Fruit fly (Drosophila melanogaster) whole organism, adult: ENCODE results near the gene GlnRS.

ENCODE experiments used
- CG11617 ChIP-seq: fragments of 200-800 bp; sonication (Bioruptor generic); optimal IDR thresholded peaks from 2 replicates; lab custom pipeline; 2017; ENCODE audit warnings: mild to moderate bottlenecking, missing biosample characterization, missing genetic modification reagents, missing genetic modification characterization
- CG12768 ChIP-seq: fragments of 200-800 bp; sonication (Bioruptor generic); optimal IDR thresholded peaks from 2 replicates; lab custom pipeline; 2017; ENCODE audit warnings: missing biosample characterization, missing genetic modification characterization, mild to moderate bottlenecking, moderate library complexity, missing genetic modification reagents
- CG14711 ChIP-seq: fragments of 200-800 bp; sonication (Bioruptor generic); optimal IDR thresholded peaks from 2 replicates; lab custom pipeline; 2018; ENCODE audit warnings: missing biosample characterization, mild to moderate bottlenecking, missing genetic modification characterization, moderate library complexity
- CG1620 ChIP-seq: fragments of 200-800 bp; sonication (Bioruptor generic); optimal IDR thresholded peaks from 2 replicates; lab custom pipeline; 2016; ENCODE audit warnings: missing biosample characterization, missing genetic modification characterization
- CG33017 ChIP-seq: fragments of 200-800 bp; sonication (Bioruptor generic); optimal IDR thresholded peaks from 2 replicates; lab custom pipeline; 2018; ENCODE audit warnings: missing biosample characterization, mild to moderate bottlenecking, missing genetic modification characterization, moderate library complexity
- CG5204 ChIP-seq: fragments of 200-800 bp; sonication (Bioruptor generic); optimal IDR thresholded peaks from 2 replicates; lab custom pipeline; 2016; ENCODE audit warnings: missing biosample characterization, missing genetic modification characterization
- CG7045 ChIP-seq: fragments of 200-800 bp; sonication (Bioruptor generic); optimal IDR thresholded peaks from 2 replicates; lab custom pipeline; 2017; ENCODE audit warnings: missing biosample characterization, mild to moderate bottlenecking, missing genetic modification characterization
- CG7101 ChIP-seq: fragments of 200-800 bp; sonication (Bioruptor generic); optimal IDR thresholded peaks from 2 replicates; lab custom pipeline; 2018; ENCODE audit warnings: missing biosample characterization, mild to moderate bottlenecking, missing genetic modification characterization, moderate library complexity
- Clk ChIP-seq: fragments of 200-800 bp; sonication (Bioruptor generic); optimal IDR thresholded peaks from 2 replicates; lab custom pipeline; 2017; ENCODE audit warnings: missing biosample characterization, missing genetic modification characterization
- Crg-1 ChIP-seq: fragments of 200-800 bp; sonication (Bioruptor generic); optimal IDR thresholded peaks from 2 replicates; lab custom pipeline; 2016; ENCODE audit warnings: missing biosample characterization, missing genetic modification characterization
- Hr96 ChIP-seq: fragments of 200-800 bp; sonication (Bioruptor generic); optimal IDR thresholded peaks from 2 replicates; lab custom pipeline; 2016; ENCODE audit warnings: missing biosample characterization, missing genetic modification characterization
- Mnt ChIP-seq: fragments of 200-800 bp; sonication (Bioruptor generic); optimal IDR thresholded peaks from 2 replicates; lab custom pipeline; 2016; ENCODE audit warnings: missing biosample characterization, mild to moderate bottlenecking, missing genetic modification characterization
- bab1 ChIP-seq: fragments of 200-800 bp; sonication (Bioruptor generic); optimal IDR thresholded peaks from 3 replicates; lab custom pipeline; 2019; ENCODE audit warnings: missing biosample characterization, mild to moderate bottlenecking, missing genetic modification characterization, moderate library complexity
- cic ChIP-seq: fragments of 200-800 bp; sonication (Bioruptor generic); optimal IDR thresholded peaks from 2 replicates; lab custom pipeline; 2017; ENCODE audit warnings: missing biosample characterization, mild to moderate bottlenecking, missing genetic modification characterization, moderate library complexity
- cnc ChIP-seq, 2 experiments: fragments of >200 bp; optimal IDR thresholded peaks; 2 replicates each; lab custom pipeline; 2017
- kay ChIP-seq: fragments of 200-800 bp; sonication (Bioruptor generic); peaks from one replicate; lab custom pipeline; 2016; ENCODE audit warnings: missing biosample characterization, missing genetic modification characterization, borderline replicate concordance
- ovo ChIP-seq: fragments of 200-800 bp; sonication (Bioruptor generic); optimal IDR thresholded peaks from 2 replicates; lab custom pipeline; 2016; ENCODE audit warnings: missing biosample characterization, missing genetic modification characterization
- pad ChIP-seq: fragments of 200-800 bp; sonication (Bioruptor generic); optimal IDR thresholded peaks from 3 replicates; lab custom pipeline; 2017; ENCODE audit warnings: missing biosample characterization, missing genetic modification characterization, mild to moderate bottlenecking, moderate library complexity, missing genetic modification reagents
- tj ChIP-seq: fragments of 200-800 bp; sonication (Bioruptor generic); optimal IDR thresholded peaks from 3 replicates; lab custom pipeline; 2017; ENCODE audit warnings: missing biosample characterization, mild to moderate bottlenecking, missing genetic modification characterization, moderate library complexity
- toe ChIP-seq: fragments of 200-800 bp; sonication (Bioruptor generic); optimal IDR thresholded peaks from 2 replicates; lab custom pipeline; 2016; ENCODE audit warnings: missing biosample characterization, missing genetic modification characterization

Gene GlnRS

dm6 chr3R:25236121-25236520, 29.4 kb downstream of the GlnRS start:
- TF ChIP-seq Crg-1 (no peak), toe (GFP tag; lab: Kevin White, UChicago) (no peak), cic (GFP tag; lab: Kevin White, UChicago) (no peak)

- TF ChIP-seq CG7101 (tag; lab: Kevin White, UChicago) = no peak
- no peak for TF ChIP-seq toe (GFP tag; lab: Kevin White, UChicago)
- TF ChIP-seq cnc (optimal IDR thresholded peaks at IDR 0.05; lab: Kevin White, UChicago) = no peak
- TF ChIP-seq ovo (GFP tag; lab: Kevin White, UChicago) = no peak
- TF ChIP-seq CG7045 (GFP tag; lab: Kevin White, UChicago) = no peak
These were observed 30.2 kb downstream of the GlnRS start, which contains the start of gene Sil1 for dm6 chr3R:25235362-25235761. Gene Sil1 (minus strand): TSS chr3R:25235529.

- no peak for TF ChIP-seq Clk
- no peak for TF ChIP-seq Crg-1
- no peak for TF ChIP-seq cic (GFP tag; lab: Kevin White, UChicago)
- TF ChIP-seq tj (GFP tag; lab: Kevin White, UChicago) = no peak
- no peak for TF ChIP-seq kay
- no peak for TF ChIP-seq CG1620 (GFP tag; lab: Kevin White, UChicago)
- TF ChIP-seq CG5204 = no peak
- no peak for TF ChIP-seq CG12768 (GFP tag; lab: Kevin White, UChicago)
- no peak for TF ChIP-seq ovo (GFP tag; lab: Kevin White, UChicago)
- TF ChIP-seq CG11617 (GFP tag; lab: Kevin White, UChicago) = no peak
- no peak for TF ChIP-seq bab1 (GFP tag; lab: Kevin White, UChicago)
- no peak for TF ChIP-seq cnc (optimal IDR thresholded peaks at IDR 0.05; lab: Kevin White, UChicago)
- no peak for TF ChIP-seq Hr96 (GFP tag; lab: Kevin White, UChicago)
- no peak for TF ChIP-seq CG14711 (tag; lab: Kevin White, UChicago)
- no peak for TF ChIP-seq toe (GFP tag; lab: Kevin White, UChicago)
These were observed 33.1 kb downstream of the GlnRS start, which contains the start of gene Cad96Cb for dm6 chr3R:25232271-25232989. Gene Cad96Cb (minus strand): TSS chr3R:25232321.

DNA sequence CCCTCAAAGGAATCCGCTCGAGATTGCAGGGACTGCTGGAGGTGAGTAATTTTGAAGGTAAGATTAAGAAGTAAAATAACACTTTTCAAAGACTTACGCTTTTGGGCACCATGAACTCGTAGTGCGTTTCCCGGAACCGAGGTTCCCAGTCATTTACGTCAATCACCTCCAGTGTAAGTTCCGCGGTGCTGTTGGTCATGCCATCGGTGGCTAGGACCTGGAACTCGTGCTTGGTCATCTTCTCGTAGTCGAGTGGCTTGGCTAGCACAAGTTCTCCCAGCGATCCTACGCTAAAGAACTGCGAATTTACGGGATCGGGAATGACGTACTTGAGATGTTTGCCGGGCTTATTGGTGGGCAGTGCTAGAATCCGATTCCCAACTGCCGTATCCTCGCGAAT, 40.0 kb downstream of the GlnRS start:
- TF ChIP-seq toe (GFP tag; lab: Kevin White, UChicago) = no peak
- no peak for TF ChIP-seq cic (GFP tag; lab: Kevin White, UChicago)
- TF ChIP-seq kay = no peak
- TF ChIP-seq CG7101 (tag; lab: Kevin White, UChicago) = no peak
- TF ChIP-seq CG7045 (GFP tag; lab: Kevin White, UChicago) = no peak
- no peak for TF ChIP-seq Hr96 (GFP tag; lab: Kevin White, UChicago)
- no peak for TF ChIP-seq pad (GFP tag; lab: Kevin White, UChicago)
- TF ChIP-seq CG33017 (tag; lab: Kevin White, UChicago) = no peak
- TF ChIP-seq ovo (GFP tag; lab: Kevin White, UChicago) = no peak
- TF ChIP-seq tj (GFP tag; lab: Kevin White, UChicago) = no peak
- TF ChIP-seq Mnt = no peak
- no peak for TF ChIP-seq CG5204
- TF ChIP-seq cnc (optimal IDR thresholded peaks at IDR 0.05; lab: Kevin White, UChicago) = no peak
- TF ChIP-seq bab1 (GFP tag; lab: Kevin White, UChicago) = no peak
- TF ChIP-seq CG1620 (GFP tag; lab: Kevin White, UChicago) = no peak
- no peak for TF ChIP-seq Crg-1
- TF ChIP-seq CG11617 (GFP tag; lab: Kevin White, UChicago) = no peak
- TF ChIP-seq CG14711 (tag; lab: Kevin White, UChicago) = no peak
- no peak for TF ChIP-seq CG12768 (GFP tag; lab: Kevin White, UChicago)
- no peak for TF ChIP-seq Clk

dm6 chr3R:25221203-25221807, 44.2 kb downstream of the GlnRS start, which contains the start of gene Alg9:
Gene Alg9 (plus strand): TSS chr3R:25221589.
- TF ChIP-seq CG1620 (GFP tag; lab: Kevin White, UChicago) (no peak), CG14711 (tag; lab: Kevin White, UChicago) (peak; percentile 11), toe (GFP tag; lab: Kevin White, UChicago) (peak; percentile 3), CG7045 (GFP tag; lab: Kevin White, UChicago) (no peak), CG5204 (peak; percentile 42), kay (peak; percentile 74)

- TF ChIP-seq tj (GFP tag; lab: Kevin White, UChicago) (no peak), cic (GFP tag; lab: Kevin White, UChicago) (peak; percentile 6)
These were observed 46.5 kb downstream of the GlnRS start, which contains the start of gene CG31103 for dm6 chr3R:25219018-25219417. Gene CG31103 (plus strand): TSS chr3R:25219318.

- TF ChIP-seq pad (GFP tag; lab: Kevin White, UChicago) (no peak), cic (GFP tag; lab: Kevin White, UChicago) (no peak), Hr96 (GFP tag; lab: Kevin White, UChicago) (no peak), CG5204 (no peak), CG11617 (GFP tag; lab: Kevin White, UChicago) (no peak), CG33017 (tag; lab: Kevin White, UChicago) (no peak), toe (GFP tag; lab: Kevin White, UChicago) (no peak), bab1 (GFP tag; lab: Kevin White, UChicago) (no peak), CG12768 (GFP tag; lab: Kevin White, UChicago) (no peak), tj (GFP tag; lab: Kevin White, UChicago) (no peak), CG14711 (tag; lab: Kevin White, UChicago) (no peak), CG7101 (tag; lab: Kevin White, UChicago) (no peak), CG1620 (GFP tag; lab: Kevin White, UChicago) (no peak), Crg-1 (no peak), cnc (optimal IDR thresholded peaks at IDR 0.05; lab: Kevin White, UChicago) (no peak), ovo (GFP tag; lab: Kevin White, UChicago) (no peak), Mnt (no peak), CG7045 (GFP tag; lab: Kevin White, UChicago) (no peak), kay (no peak)
These were observed 49.5 kb downstream of the GlnRS start, which contains the start of gene CG31106 for dm6 chr3R:25215997-25216396. Gene CG31106 (plus strand): TSS chr3R:25216297.
